Fruit fly (Drosophila melanogaster) whole organism: ENCODE measurements around the gene dbo.
A peak's percentile ranks its signal among the peaks of the same experiment; 100 is the strongest.

Experiments
- CG8478 ChIP-seq: fragments of >200 bp; optimal IDR thresholded peaks from 2 replicates; lab custom pipeline; 2018; ENCODE audit warnings: inconsistent platforms
- EcR ChIP-seq, 2 experiments: fragments of >200 bp; optimal IDR thresholded peaks; 2 replicates each; lab custom pipeline; 2017; ENCODE audit warnings: missing biosample characterization in 2 of 2, missing genetic modification characterization in 2 of 2, missing genetic modification reagents in 2 of 2
- pan ChIP-seq: fragments of >200 bp; optimal IDR thresholded peaks from 2 replicates; lab custom pipeline; 2017
- psq ChIP-seq: fragments of >200 bp; optimal IDR thresholded peaks from 2 replicates; lab custom pipeline; 2017
- usp ChIP-seq: fragments of >200 bp; optimal IDR thresholded peaks from 2 replicates; lab custom pipeline; 2017; ENCODE audit warnings: missing biosample characterization, missing genetic modification characterization, mixed read lengths

DNA sequence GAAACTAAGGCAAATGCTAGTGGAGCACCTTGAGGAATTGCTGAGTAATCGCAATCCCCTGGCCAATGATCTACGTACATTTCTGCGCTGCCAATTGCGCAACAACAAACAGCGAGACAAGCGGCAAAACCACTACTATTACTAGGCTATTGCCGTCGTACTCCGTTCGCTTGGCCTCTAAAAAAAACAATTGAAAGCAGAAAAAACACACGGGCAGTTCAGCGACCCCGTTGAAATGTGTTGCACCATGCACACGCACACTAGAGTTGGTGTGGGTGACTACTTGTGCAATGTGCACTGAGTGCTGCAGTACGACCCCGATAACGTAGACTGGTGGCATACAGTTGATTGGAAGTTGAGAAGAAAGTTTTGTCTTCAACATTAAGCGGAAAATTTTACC lies 2.2 kb upstream of the dbo start:
- no peak for TF ChIP-seq usp
- no peak for TF ChIP-seq pan (lab: Kevin White, UChicago)
- peak; percentile 49 to 97 for TF ChIP-seq EcR (GFP tag; optimal IDR thresholded peaks at IDR 0.05; lab: Kevin White, UChicago)
- TF ChIP-seq psq: no peak
- TF ChIP-seq CG8478: no peak
